Worm (Caenorhabditis elegans): ENCODE measurements around the gene EEED8.2.

DNA sequence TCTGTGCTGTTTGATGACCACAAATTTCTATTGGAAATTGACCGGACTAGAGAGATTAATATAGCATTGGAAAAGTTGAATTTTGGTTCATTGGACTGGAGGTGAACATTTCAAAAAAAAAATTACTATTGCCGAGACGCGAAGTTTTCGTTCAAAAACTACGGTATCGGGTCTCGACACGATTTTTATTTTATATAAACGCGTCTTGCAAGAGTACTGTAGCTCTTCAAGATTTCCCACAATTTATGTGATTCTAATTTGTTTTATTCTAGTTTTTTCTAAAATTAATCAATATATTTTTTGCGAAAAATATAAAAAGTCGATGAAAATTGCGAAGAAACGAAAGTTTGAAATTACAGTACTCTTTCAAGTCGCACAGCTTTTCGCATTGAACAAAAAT, 45.9 kb upstream of the EEED8.2 start, which contains the start of gene F09E5.12:
- TF ChIP-seq lin-39 (tag; optimal IDR thresholded peaks at IDR 0.05) (no peak), ztf-4 (tag; optimal IDR thresholded peaks at IDR 0.05) (no peak), pqm-1 (tag; optimal IDR thresholded peaks at IDR 0.05) (no peak), aly-2 (tag; optimal IDR thresholded peaks at IDR 0.05) (no peak), ztf-11 (tag; optimal IDR thresholded peaks at IDR 0.05) (no peak)
